Worm (Caenorhabditis elegans) whole organism, L1 larva: ENCODE results near the gene srx-56.

Experiments
- C16A3.4 ChIP-seq: fragments of 150-350 bp; optimal IDR thresholded peaks from 2 replicates; lab custom pipeline; 2014; ENCODE audit warnings: missing biosample characterization, missing genetic modification characterization
- C34B4.2 ChIP-seq: sonication (generic microtip); optimal IDR thresholded peaks from 2 replicates; lab custom pipeline; 2017; ENCODE audit warnings: mild to moderate bottlenecking, missing genetic modification characterization, missing compliant biosample characterization
- Y116A8C.19 ChIP-seq: sonication (generic microtip); optimal IDR thresholded peaks from 2 replicates; lab custom pipeline; 2016; ENCODE audit warnings: missing compliant biosample characterization, missing genetic modification characterization, borderline replicate concordance
- aha-1 ChIP-seq: fragments of 150-350 bp; optimal IDR thresholded peaks from 2 replicates; lab custom pipeline; 2014; ENCODE audit warnings: missing biosample characterization, missing genetic modification characterization
- alr-1 ChIP-seq: fragments of 200-800 bp; sonication (Bioruptor generic); optimal IDR thresholded peaks from 2 replicates; lab custom pipeline; 2018; ENCODE audit warnings: borderline replicate concordance, mild to moderate bottlenecking, missing genetic modification characterization, missing compliant biosample characterization
- blmp-1 ChIP-seq: fragments of 150-350 bp; optimal IDR thresholded peaks from 2 replicates; lab custom pipeline; 2014; ENCODE audit warnings: missing biosample characterization, missing genetic modification characterization
- ceh-63 ChIP-seq: fragments of 200-800 bp; sonication (Bioruptor generic); optimal IDR thresholded peaks from 2 replicates; lab custom pipeline; 2018; ENCODE audit warnings: mild to moderate bottlenecking, missing genetic modification characterization, missing compliant biosample characterization
- ceh-88 ChIP-seq: fragments of 200-800 bp; sonication (Bioruptor generic); IDR thresholded peaks from 2 replicates; pipeline ENCODE4 v1.3.6; 2022; ENCODE audit warnings: missing genetic modification characterization, missing compliant biosample characterization
- dpl-1 ChIP-seq, 3 experiments: fragments of 150-350 bp in 2 of 3; sonication (generic microtip) in 1 of 3; optimal IDR thresholded peaks; 2 replicates each; lab custom pipeline; 2014 to 2017; ENCODE audit warnings: missing biosample characterization in 3 of 3, missing genetic modification characterization in 3 of 3, missing genetic modification reagents in 3 of 3
- efl-1 ChIP-seq, 4 experiments: fragments of 150-350 bp; optimal IDR thresholded peaks in 3 of 4; peaks in 1 of 4; 1 replicate in 1 of 4; 2 replicates in 3 of 4; lab custom pipeline; 2014; ENCODE audit warnings: missing biosample characterization in 2 of 4, missing genetic modification characterization in 2 of 4, missing genetic modification reagents in 2 of 4
- egl-13 ChIP-seq: sonication (generic microtip); optimal IDR thresholded peaks from 2 replicates; lab custom pipeline; 2016; ENCODE audit warnings: missing genotype, missing genetic modification reagents, missing genetic modification characterization, missing compliant biosample characterization
- elt-2 ChIP-seq: sonication (generic microtip); optimal IDR thresholded peaks from 2 replicates; lab custom pipeline; 2016; ENCODE audit warnings: missing genetic modification characterization, mild to moderate bottlenecking, inconsistent platforms, missing compliant biosample characterization, missing genetic modification reagents
- ets-5 ChIP-seq: fragments of 200-800 bp; sonication (Bioruptor generic); IDR thresholded peaks from 2 replicates; pipeline ENCODE4 v1.3.6; 2022; ENCODE audit warnings: missing genetic modification characterization, missing compliant biosample characterization
- fkh-8 ChIP-seq: sonication (generic microtip); optimal IDR thresholded peaks from 2 replicates; lab custom pipeline; 2016; ENCODE audit warnings: mild to moderate bottlenecking, missing genetic modification characterization, missing compliant biosample characterization
- fos-1 ChIP-seq: fragments of 150-350 bp; optimal IDR thresholded peaks from 2 replicates; lab custom pipeline; 2014; ENCODE audit warnings: missing biosample characterization, missing genetic modification characterization
- grh-1 ChIP-seq: fragments of 200-800 bp; sonication (Bioruptor generic); IDR thresholded peaks from 2 replicates; pipeline ENCODE4 v1.3.6; 2022; ENCODE audit warnings: missing genetic modification reagents, missing genetic modification characterization, missing compliant biosample characterization
- hlh-17 ChIP-seq: fragments of 200-800 bp; sonication (Bioruptor generic); optimal IDR thresholded peaks from 2 replicates; lab custom pipeline; 2018; ENCODE audit warnings: missing genetic modification characterization, mild to moderate bottlenecking, missing compliant biosample characterization, moderate library complexity, borderline replicate concordance
- hlh-4 ChIP-seq: sonication (generic microtip); optimal IDR thresholded peaks from 2 replicates; lab custom pipeline; 2016; ENCODE audit warnings: mild to moderate bottlenecking, missing genetic modification characterization, missing compliant biosample characterization
- isw-1 ChIP-seq: fragments of 200-800 bp; sonication (Bioruptor generic); IDR thresholded peaks from 2 replicates; pipeline ENCODE4 v1.3.6; 2022; ENCODE audit warnings: missing genetic modification characterization, missing compliant biosample characterization
- lin-14 ChIP-seq: fragments of 200-800 bp; sonication (Bioruptor generic); optimal IDR thresholded peaks from 2 replicates; lab custom pipeline; 2018; ENCODE audit warnings: mild to moderate bottlenecking, missing genetic modification characterization, moderate library complexity, missing compliant biosample characterization
- lin-35 ChIP-seq, 2 experiments: fragments of 150-350 bp; optimal IDR thresholded peaks; 2 replicates each; lab custom pipeline; 2014; ENCODE audit warnings: missing biosample characterization in 2 of 2, missing genetic modification characterization in 2 of 2, missing genetic modification reagents in 2 of 2
- lir-3 ChIP-seq: sonication (generic microtip); optimal IDR thresholded peaks from 2 replicates; lab custom pipeline; 2016; ENCODE audit warnings: mild to moderate bottlenecking, missing genetic modification characterization, moderate library complexity, missing compliant biosample characterization; ENCODE audit not compliant: poor library complexity
- lsy-2 ChIP-seq, 2 experiments: fragments of 150-350 bp; optimal IDR thresholded peaks; 2 replicates each; lab custom pipeline; 2014; ENCODE audit warnings: missing biosample characterization in 2 of 2, missing genetic modification characterization in 2 of 2
- mdl-1 ChIP-seq, 2 experiments: fragments of 150-350 bp; optimal IDR thresholded peaks; 2 replicates each; lab custom pipeline; 2014 to 2017; ENCODE audit warnings: missing biosample characterization in 2 of 2, missing genetic modification characterization in 2 of 2, inconsistent platforms in 1 of 2
- mep-1 ChIP-seq: fragments of 150-350 bp; optimal IDR thresholded peaks from 2 replicates; lab custom pipeline; 2014; ENCODE audit warnings: missing biosample characterization, missing genetic modification characterization
- nhr-11 ChIP-seq: fragments of 150-350 bp; optimal IDR thresholded peaks from 2 replicates; lab custom pipeline; 2014; ENCODE audit warnings: missing biosample characterization, missing genetic modification characterization
- nhr-28 ChIP-seq: fragments of 150-350 bp; optimal IDR thresholded peaks from 2 replicates; lab custom pipeline; 2014; ENCODE audit warnings: missing biosample characterization, missing genetic modification characterization
- nhr-71 ChIP-seq: sonication (generic microtip); optimal IDR thresholded peaks from 2 replicates; lab custom pipeline; 2016; ENCODE audit warnings: mild to moderate bottlenecking, missing genetic modification characterization, moderate library complexity, missing compliant biosample characterization
- nhr-77 ChIP-seq: fragments of 150-350 bp; optimal IDR thresholded peaks from 2 replicates; lab custom pipeline; 2014; ENCODE audit warnings: missing biosample characterization, missing genetic modification characterization
- nhr-90 ChIP-seq: sonication (generic microtip); optimal IDR thresholded peaks from 2 replicates; lab custom pipeline; 2016; ENCODE audit warnings: mild to moderate bottlenecking, missing genetic modification characterization, missing compliant biosample characterization; ENCODE audit not compliant: poor library complexity
- pag-3 ChIP-seq: sonication (generic microtip); optimal IDR thresholded peaks from 2 replicates; lab custom pipeline; 2017; ENCODE audit warnings: missing genetic modification characterization, mild to moderate bottlenecking, missing compliant biosample characterization, antibody characterized with exemption, borderline replicate concordance; ENCODE audit not compliant: insufficient read depth
- skn-1 ChIP-seq: fragments of 150-350 bp; optimal IDR thresholded peaks from 2 replicates; lab custom pipeline; 2014; ENCODE audit warnings: missing biosample characterization, missing genetic modification characterization
- sox-4 ChIP-seq: sonication (generic microtip); optimal IDR thresholded peaks from 2 replicates; lab custom pipeline; 2016; ENCODE audit warnings: missing genetic modification characterization, missing compliant biosample characterization
- tlp-1 ChIP-seq: fragments of 150-350 bp; optimal IDR thresholded peaks from 2 replicates; lab custom pipeline; 2014; ENCODE audit warnings: missing biosample characterization, missing genetic modification characterization
- unc-130 ChIP-seq: fragments of 150-350 bp; optimal IDR thresholded peaks from 2 replicates; lab custom pipeline; 2017; ENCODE audit warnings: missing biosample characterization, missing genetic modification characterization, inconsistent platforms
- unc-62 ChIP-seq: fragments of 150-350 bp; optimal IDR thresholded peaks from 2 replicates; lab custom pipeline; 2014; ENCODE audit warnings: missing biosample characterization, missing genetic modification reagents, missing genetic modification characterization
- zip-4 ChIP-seq: fragments of 200-800 bp; sonication (Bioruptor generic); optimal IDR thresholded peaks from 2 replicates; lab custom pipeline; 2018; ENCODE audit warnings: mild to moderate bottlenecking, missing genetic modification characterization, moderate library complexity, missing compliant biosample characterization

The srx-56 gene

DNA sequence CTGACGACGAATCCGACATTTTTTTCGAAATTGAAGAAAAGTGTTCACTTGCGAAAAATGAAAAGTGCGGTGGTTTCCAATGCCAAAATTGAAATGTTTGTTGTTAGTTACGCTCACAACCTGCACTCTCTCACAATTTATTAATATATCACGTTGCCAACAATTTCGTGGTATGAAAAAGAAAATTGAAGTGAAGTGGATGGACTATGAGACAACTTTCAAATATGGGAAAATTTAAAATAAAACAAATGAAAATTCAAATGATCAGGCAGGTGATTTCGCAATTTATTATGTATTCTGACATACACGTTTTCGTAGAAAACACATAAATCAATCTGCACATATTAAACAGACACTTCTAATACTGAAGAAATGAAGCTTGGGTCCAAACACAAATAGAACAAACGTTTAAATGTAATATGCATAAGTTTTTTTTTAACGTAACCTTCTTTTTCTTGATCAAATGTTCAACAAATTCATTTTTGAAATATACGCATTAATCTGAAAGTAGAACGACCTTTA lies 11.9 kb downstream of the srx-56 start, which contains the start of gene srp-6:
Gene srp-6, minus strand, starts transcription at position 51 of the 522 bp plus-strand sequence.
- TF ChIP-seq efl-1 (optimal IDR thresholded peaks at IDR 0.05; lab: Kevin White, UChicago), result no peak
- peak in 1 of 2 experiments; percentile 5 for TF ChIP-seq efl-1 (GFP tag; optimal IDR thresholded peaks at IDR 0.05 in 1 of 2; lab: Kevin White, UChicago)
- TF ChIP-seq blmp-1 (tag; lab: Kevin White, UChicago), result peak; percentile 35
- no peak for TF ChIP-seq sox-4
- peak; percentile 47 for TF ChIP-seq nhr-71 (tag; lab: Kevin White, UChicago)
- peak; percentile 37 for TF ChIP-seq lin-14
- TF ChIP-seq isw-1 (GFP tag; lab: Robert Waterston, UW), result no peak
- no peak for TF ChIP-seq lsy-2 (tag; optimal IDR thresholded peaks at IDR 0.05; lab: Kevin White, UChicago)
- TF ChIP-seq hlh-4, result peak; percentile 57
- TF ChIP-seq fkh-8 (tag; lab: Kevin White, UChicago), result peak; percentile 42
- TF ChIP-seq unc-62 (GFP tag; lab: Kevin White, UChicago), result no peak
- TF ChIP-seq C34B4.2, result no peak
- TF ChIP-seq lir-3, result no peak
- TF ChIP-seq, all 84 proteins: peak for 6

DNA sequence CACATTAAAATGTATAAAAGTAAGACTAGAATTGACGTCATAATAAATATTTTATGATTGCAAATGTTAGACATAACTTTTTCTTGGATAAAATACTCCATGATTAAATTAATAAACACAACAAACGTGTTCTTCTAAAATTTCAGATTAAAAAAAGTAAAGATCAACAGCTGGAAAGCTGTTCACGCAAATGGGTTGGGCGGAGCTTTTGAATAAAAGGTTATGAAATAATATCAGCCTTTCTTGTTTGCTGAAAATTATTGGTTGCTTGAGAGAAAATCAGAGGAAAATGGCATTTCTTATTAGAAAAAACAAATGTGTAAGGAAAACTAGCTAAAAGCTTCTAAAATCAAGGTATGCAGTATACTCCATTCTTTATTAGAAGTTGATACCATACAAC lies 13.6 kb downstream of the srx-56 start, which contains the start of gene C02H6.3:
Gene C02H6.3, minus strand, starts transcription at position 101 of the 400 bp plus-strand sequence.
- TF ChIP-seq lin-35 (GFP tag; optimal IDR thresholded peaks at IDR 0.05; lab: Kevin White, UChicago), result no peak
- TF ChIP-seq, all 84 proteins: peak for 0

DNA sequence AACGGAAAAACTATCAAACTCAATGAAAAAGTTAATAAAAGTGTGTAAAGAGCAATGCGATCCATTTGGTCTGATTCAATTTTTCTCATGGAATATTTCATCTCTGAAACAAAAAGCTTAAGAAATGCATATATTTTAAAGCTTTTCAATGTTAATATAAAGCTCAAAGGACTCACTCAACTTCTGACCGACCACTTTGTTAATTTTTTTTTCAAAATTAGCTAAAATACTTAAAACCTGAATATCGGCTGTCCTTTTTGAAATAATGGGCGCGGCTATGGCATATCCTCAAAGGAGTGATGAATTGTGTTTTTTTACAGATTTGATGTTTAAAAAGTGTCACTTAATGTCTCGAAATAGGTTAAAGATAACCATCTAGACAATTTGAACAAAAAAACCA lies 15.6 kb downstream of the srx-56 start, which contains the start of gene C02H6.1:
Gene C02H6.1, minus strand, starts transcription at position 101 of the 400 bp plus-strand sequence.
- TF ChIP-seq nhr-90 (tag; lab: Kevin White, UChicago), result no peak
- no peak for TF ChIP-seq nhr-77
- TF ChIP-seq nhr-28 (tag; lab: Kevin White, UChicago), result no peak
- no peak for TF ChIP-seq grh-1 (GFP tag; lab: Robert Waterston, UW)
- no peak for TF ChIP-seq unc-130 (tag; lab: Kevin White, UChicago)
- TF ChIP-seq mdl-1 (tag; optimal IDR thresholded peaks at IDR 0.05; lab: Kevin White, UChicago), result no peak
- TF ChIP-seq efl-1 (optimal IDR thresholded peaks at IDR 0.05; lab: Kevin White, UChicago), result no peak
- no peak for TF ChIP-seq efl-1 (GFP tag; optimal IDR thresholded peaks at IDR 0.05 in 1 of 2; lab: Kevin White, UChicago)
- no peak for TF ChIP-seq zip-4
- TF ChIP-seq C16A3.4 (tag; lab: Kevin White, UChicago), result no peak
- TF ChIP-seq pag-3 (tag; lab: Kevin White, UChicago), result no peak
- no peak for TF ChIP-seq fos-1 (tag; lab: Kevin White, UChicago)
- TF ChIP-seq tlp-1, result no peak
- no peak for TF ChIP-seq ets-5 (GFP tag; lab: Robert Waterston, UW)
- TF ChIP-seq, all 84 proteins: peak for 0

DNA sequence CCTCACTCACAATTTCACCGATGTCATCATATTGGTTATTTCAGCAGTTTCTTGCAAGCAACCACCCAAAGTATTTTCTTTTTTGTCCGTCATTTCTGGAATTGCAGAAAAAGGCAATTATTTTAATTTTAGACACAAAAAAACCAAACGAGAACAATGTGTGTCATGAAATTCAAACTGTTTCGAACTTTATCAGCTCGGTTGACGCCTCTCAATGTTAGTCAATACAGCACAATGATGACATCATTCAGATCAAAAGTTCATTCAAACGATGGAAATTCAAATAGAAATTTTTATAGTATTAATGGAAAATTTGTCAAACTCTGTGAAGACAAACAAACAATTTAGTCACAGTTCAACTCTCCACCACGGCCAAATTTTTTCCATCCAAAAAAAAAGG lies 17.7 kb downstream of the srx-56 start, which contains the start of gene fbxa-105:
Gene fbxa-105, minus strand, starts transcription at position 97 of the 400 bp plus-strand sequence.
- TF ChIP-seq efl-1 (optimal IDR thresholded peaks at IDR 0.05; lab: Kevin White, UChicago) (no peak), efl-1 (GFP tag; optimal IDR thresholded peaks at IDR 0.05 in 1 of 2; lab: Kevin White, UChicago) (peak in 1 of 2 experiments; percentile 19), hlh-17 (GFP tag; lab: Kevin White, UChicago) (no peak), elt-2 (tag; lab: Kevin White, UChicago) (peak; percentile 3)

DNA sequence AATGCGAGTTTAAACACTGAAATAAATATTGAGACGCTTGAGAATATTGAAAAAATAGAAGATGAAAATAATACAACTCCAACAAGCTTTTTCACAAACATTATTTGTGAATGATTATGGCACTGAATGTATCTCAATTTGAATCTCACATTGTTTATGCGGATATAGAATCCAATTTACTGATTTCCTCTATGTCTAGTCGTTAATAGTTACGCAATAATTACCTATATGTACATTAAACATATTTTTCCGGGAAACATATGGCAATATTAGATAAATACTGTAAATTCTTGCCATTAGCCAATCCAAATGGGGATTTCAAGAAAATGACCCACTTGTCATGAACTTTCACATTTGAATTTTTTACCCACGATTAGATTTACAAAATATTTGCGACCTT lies 21.2 kb downstream of the srx-56 start, which contains the start of gene srx-9:
Gene srx-9, minus strand, starts transcription at position 101 of the 400 bp plus-strand sequence.
- TF ChIP-seq mep-1 (tag; lab: Kevin White, UChicago), result no peak
- no peak for TF ChIP-seq lin-35 (GFP tag; optimal IDR thresholded peaks at IDR 0.05; lab: Kevin White, UChicago)

DNA sequence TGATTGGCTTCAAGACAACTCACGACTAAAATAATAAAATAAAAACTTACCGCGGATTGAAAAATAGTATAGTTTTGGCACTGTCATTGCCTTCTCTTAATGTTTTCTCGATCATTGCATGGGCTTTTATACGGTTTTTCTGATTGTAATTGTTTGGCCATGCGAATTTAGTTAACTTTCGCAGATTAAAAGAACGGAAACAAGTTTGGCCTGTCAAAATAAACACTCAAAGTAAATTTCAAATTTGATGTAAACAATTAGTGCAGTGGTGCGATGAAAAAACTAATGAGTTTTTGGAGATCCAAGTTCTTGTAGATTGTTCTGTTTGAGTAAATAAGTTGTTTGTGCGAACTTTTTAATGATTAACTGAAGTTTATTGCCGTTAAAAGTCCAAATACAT lies 25.0 kb downstream of the srx-56 start, which contains the start of gene gst-41:
Gene gst-41, minus strand, starts transcription at position 101 of the 400 bp plus-strand sequence.
- no peak for TF ChIP-seq aha-1 (tag; lab: Kevin White, UChicago)
- TF ChIP-seq egl-13 (tag; lab: Kevin White, UChicago), result no peak
- no peak for TF ChIP-seq skn-1
- TF ChIP-seq alr-1 (tag; lab: Kevin White, UChicago), result no peak
- no peak for TF ChIP-seq nhr-11
- no peak for TF ChIP-seq lir-3
- no peak for TF ChIP-seq ceh-63 (GFP tag; lab: Kevin White, UChicago)
- no peak for TF ChIP-seq Y116A8C.19 (tag; lab: Kevin White, UChicago)
- TF ChIP-seq ceh-88 (GFP tag; lab: Robert Waterston, UW), result no peak
- no peak for TF ChIP-seq lin-14
- no peak for TF ChIP-seq dpl-1 (GFP tag; optimal IDR thresholded peaks at IDR 0.05; lab: Kevin White, UChicago)
